Worm (Caenorhabditis elegans): Measurements from ENCODE around the gene pfd-4.

ce11 chrIV:11351563-11351962 lies 36.6 kb downstream of the pfd-4 start:
- TF ChIP-seq fos-1 (tag; optimal IDR thresholded peaks at IDR 0.05) (no peak), peb-1 (tag; optimal IDR thresholded peaks at IDR 0.05) (no peak), egl-27 (tag; optimal IDR thresholded peaks at IDR 0.05) (no peak), mdl-1 (tag; optimal IDR thresholded peaks at IDR 0.05) (no peak), ZK546.5 (tag; optimal IDR thresholded peaks at IDR 0.05) (no peak), aly-2 (tag; optimal IDR thresholded peaks at IDR 0.05) (no peak), snpc-4 (tag; optimal IDR thresholded peaks at IDR 0.05) (no peak), R02D3.7 (tag; optimal IDR thresholded peaks at IDR 0.05) (no peak), lin-13 (GFP tag; optimal IDR thresholded peaks at IDR 0.05) (no peak), sma-9 (GFP tag; optimal IDR thresholded peaks at IDR 0.05) (no peak), sma-9 (tag; optimal IDR thresholded peaks at IDR 0.05) (no peak), nhr-237 (tag; optimal IDR thresholded peaks at IDR 0.05) (no peak), dmd-4 (tag; optimal IDR thresholded peaks at IDR 0.05) (no peak), unc-39 (tag; optimal IDR thresholded peaks at IDR 0.05) (no peak)

Data from whole organism, L2 larva.